Worm (Caenorhabditis elegans) whole organism, L3 larva: ENCODE data around the gene C16C10.4.
A peak's percentile ranks its signal among the peaks of the same experiment; 100 is the strongest.

ENCODE experiments used
- elt-1 ChIP-seq: fragments of 150-350 bp; optimal IDR thresholded peaks from 2 replicates; lab custom pipeline; 2014; ENCODE audit warnings: missing biosample characterization, missing genetic modification characterization
- elt-2 ChIP-seq: sonication (generic microtip); optimal IDR thresholded peaks from 2 replicates; lab custom pipeline; 2016; ENCODE audit warnings: missing genetic modification reagents, mild to moderate bottlenecking, missing genetic modification characterization, missing compliant biosample characterization
- fos-1 ChIP-seq: fragments of 150-350 bp; optimal IDR thresholded peaks from 2 replicates; lab custom pipeline; 2014; ENCODE audit warnings: missing biosample characterization, missing genetic modification characterization
- lin-15B ChIP-seq: fragments of 150-350 bp; optimal IDR thresholded peaks from 2 replicates; lab custom pipeline; 2014; ENCODE audit warnings: missing biosample characterization, missing genetic modification characterization
- nhr-12 ChIP-seq: fragments of 150-350 bp; optimal IDR thresholded peaks from 2 replicates; lab custom pipeline; 2014; ENCODE audit warnings: missing biosample characterization, missing genetic modification characterization
- nhr-28 ChIP-seq: fragments of 150-350 bp; optimal IDR thresholded peaks from 2 replicates; lab custom pipeline; 2014; ENCODE audit warnings: missing biosample characterization, missing genetic modification characterization
- nhr-43 ChIP-seq: sonication (generic microtip); optimal IDR thresholded peaks from 2 replicates; lab custom pipeline; 2016; ENCODE audit warnings: mild to moderate bottlenecking, missing genetic modification characterization, missing compliant biosample characterization; ENCODE audit not compliant: poor library complexity, severe bottlenecking
- skn-1 ChIP-seq: fragments of 150-350 bp; optimal IDR thresholded peaks from 2 replicates; lab custom pipeline; 2014; ENCODE audit warnings: missing biosample characterization, missing genetic modification characterization
- unc-62 ChIP-seq: fragments of 150-350 bp; sonication (generic microtip); optimal IDR thresholded peaks from 4 replicates; lab custom pipeline; 2014; ENCODE audit warnings: missing biosample characterization, missing genetic modification reagents, missing genetic modification characterization
- ztf-11 ChIP-seq: fragments of 150-350 bp; optimal IDR thresholded peaks from 2 replicates; lab custom pipeline; 2014; ENCODE audit warnings: missing biosample characterization, missing genetic modification characterization

- TF ChIP-seq ztf-11 (tag; lab: Kevin White, UChicago) (no peak), fos-1 (tag; lab: Kevin White, UChicago) (no peak), unc-62 (no peak), nhr-12 (tag; lab: Kevin White, UChicago) (no peak), skn-1 (tag; lab: Kevin White, UChicago) (no peak), nhr-28 (tag; lab: Kevin White, UChicago) (no peak), nhr-43 (tag; lab: Kevin White, UChicago) (no peak), elt-1 (tag; lab: Kevin White, UChicago) (no peak), elt-2 (tag; lab: Kevin White, UChicago) (peak; percentile 27), lin-15B (tag; lab: Kevin White, UChicago) (no peak)
Measured at ce11 chrIII:4151548-4152104, 19.5 kb upstream of the C16C10.4 start, which contains the start of the genes wht-3 and har-1.
